Fruit fly (Drosophila melanogaster) whole organism, adult: ENCODE measurements around the gene wol.

Experiments
- Crg-1 ChIP-seq: fragments of 200-800 bp; sonication (Bioruptor generic); optimal IDR thresholded peaks from 2 replicates; lab custom pipeline; 2016; ENCODE audit warnings: missing biosample characterization, missing genetic modification characterization
- Hr96 ChIP-seq: fragments of 200-800 bp; sonication (Bioruptor generic); optimal IDR thresholded peaks from 2 replicates; lab custom pipeline; 2016; ENCODE audit warnings: missing biosample characterization, missing genetic modification characterization
- Mnt ChIP-seq: fragments of 200-800 bp; sonication (Bioruptor generic); optimal IDR thresholded peaks from 2 replicates; lab custom pipeline; 2016; ENCODE audit warnings: missing biosample characterization, mild to moderate bottlenecking, missing genetic modification characterization
- ovo ChIP-seq: fragments of 200-800 bp; sonication (Bioruptor generic); optimal IDR thresholded peaks from 2 replicates; lab custom pipeline; 2016; ENCODE audit warnings: missing biosample characterization, missing genetic modification characterization

DNA sequence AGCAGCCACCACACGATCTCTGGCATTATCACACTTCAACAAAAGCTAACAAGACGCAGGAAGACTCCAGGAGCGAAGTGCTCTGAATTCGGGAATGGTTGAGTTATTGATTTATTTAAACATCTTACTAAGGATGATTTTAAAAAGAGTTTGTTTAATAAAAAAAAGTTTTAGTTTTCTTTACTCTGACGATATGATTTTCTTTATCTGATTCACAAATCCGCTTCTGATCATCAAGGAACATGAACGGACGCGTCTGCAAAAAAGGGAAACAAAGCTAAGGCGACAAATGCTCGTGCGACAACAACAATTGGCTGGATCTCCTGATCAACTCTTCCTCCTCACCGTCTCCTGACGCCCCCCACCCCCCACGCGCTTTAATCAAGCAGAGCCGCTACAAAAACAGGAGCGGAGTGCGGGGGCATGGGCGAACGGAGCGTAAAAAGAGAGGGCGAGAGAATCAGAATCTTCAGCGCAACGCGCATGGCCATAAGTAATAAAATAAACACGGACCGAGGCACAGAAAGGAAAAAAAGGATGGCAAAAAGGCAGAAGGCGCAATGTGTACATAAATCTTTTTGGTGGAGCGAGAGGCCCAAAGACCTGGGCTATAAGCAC, 3.5 kb downstream of the wol start:
- TF ChIP-seq Crg-1 (GFP tag; lab: Kevin White, UChicago), result no peak
- TF ChIP-seq Mnt (GFP tag; lab: Kevin White, UChicago), result no peak
- no peak for TF ChIP-seq ovo (GFP tag; lab: Kevin White, UChicago)
- no peak for TF ChIP-seq Hr96 (GFP tag; lab: Kevin White, UChicago)
